Fruit fly (Drosophila melanogaster) Kc167 (cell line): ENCODE results near the gene ATPsynC.

Experiments used
- Sin3A ChIP-seq: fragments of >200 bp; optimal IDR thresholded peaks from 2 replicates; lab custom pipeline; 2018; ENCODE audit warnings: missing external identifiers
- h ChIP-seq: fragments of >200 bp; optimal IDR thresholded peaks from 3 replicates; lab custom pipeline; 2018; ENCODE audit warnings: missing external identifiers
- psq ChIP-seq: fragments of >200 bp; optimal IDR thresholded peaks from 2 replicates; lab custom pipeline; 2017; ENCODE audit warnings: missing external identifiers

DNA sequence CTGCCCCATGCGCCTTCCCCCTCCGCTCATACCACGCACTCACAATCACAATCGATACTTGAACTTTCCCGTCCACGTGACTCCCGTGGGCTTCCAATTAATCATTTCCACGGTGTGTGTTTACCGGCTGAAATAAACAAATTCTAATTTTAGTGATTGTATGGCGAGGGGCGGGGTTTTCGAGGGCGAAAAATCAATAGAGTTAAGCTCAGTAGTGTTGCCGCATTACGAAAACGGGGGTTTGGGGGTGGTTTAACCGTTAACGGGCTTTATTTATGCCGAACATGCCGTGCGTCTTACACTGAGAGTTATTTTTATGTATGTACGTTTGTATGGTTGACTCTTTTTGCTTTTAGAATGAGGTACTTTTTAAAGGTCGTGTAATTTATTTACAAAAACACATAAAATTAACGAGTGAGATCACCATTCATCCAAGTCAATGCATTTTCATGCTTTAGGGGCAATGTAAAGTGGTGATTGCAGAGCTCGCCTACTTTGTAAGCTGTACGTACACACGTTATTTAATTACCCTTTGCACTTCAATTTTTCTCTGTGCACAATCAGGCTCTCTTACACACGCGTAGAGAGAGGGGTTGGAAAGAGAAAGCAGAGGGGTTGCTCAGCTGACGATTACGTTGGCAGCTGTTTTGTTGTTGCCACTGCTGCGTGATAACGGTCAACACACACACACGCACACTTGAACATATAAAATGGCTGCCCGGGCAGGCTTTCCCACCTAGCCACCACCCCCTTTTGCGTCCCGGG, 2.9 kb upstream of the ATPsynC start:
- TF ChIP-seq Sin3A (lab: Kevin White, UChicago) (no peak), h (no peak), psq (lab: Kevin White, UChicago) (no peak)
